Worm (Caenorhabditis elegans) whole organism, young adult: ENCODE data around the gene ins-4.

ENCODE experiments used
- B0035.1 ChIP-seq: sonication (generic microtip); optimal IDR thresholded peaks from 2 replicates; lab custom pipeline; 2016; ENCODE audit warnings: missing genetic modification characterization, mild to moderate bottlenecking, missing compliant biosample characterization, missing genotype, missing genetic modification reagents
- C06A6.2 ChIP-seq: fragments of 200-800 bp; sonication (Bioruptor generic); conservative IDR thresholded peaks from 2 replicates; pipeline ENCODE4 v1.3.6; 2022; ENCODE audit warnings: missing genetic modification characterization, missing compliant biosample characterization
- D2030.7 ChIP-seq: fragments of 200-800 bp; sonication (Bioruptor generic); IDR thresholded peaks from 2 replicates; pipeline ENCODE4 v1.3.6; 2022; ENCODE audit warnings: missing genetic modification reagents, missing genetic modification characterization, missing compliant biosample characterization
- F55B11.4 ChIP-seq: sonication (generic microtip); optimal IDR thresholded peaks from 2 replicates; lab custom pipeline; 2016; ENCODE audit warnings: missing compliant biosample characterization, missing genetic modification characterization, borderline replicate concordance; ENCODE audit not compliant: insufficient read depth
- T07F8.4 ChIP-seq: sonication (generic microtip); optimal IDR thresholded peaks from 2 replicates; lab custom pipeline; 2016; ENCODE audit warnings: mild to moderate bottlenecking, missing genetic modification characterization, moderate library complexity, missing compliant biosample characterization
- T26A5.8 ChIP-seq: sonication (generic microtip); optimal IDR thresholded peaks from 2 replicates; lab custom pipeline; 2016; ENCODE audit warnings: missing genetic modification characterization, missing compliant biosample characterization
- ZK185.1 ChIP-seq: sonication (generic microtip); optimal IDR thresholded peaks from 2 replicates; lab custom pipeline; 2016; ENCODE audit warnings: mild to moderate bottlenecking, missing genetic modification characterization, missing compliant biosample characterization; ENCODE audit not compliant: poor library complexity, severe bottlenecking
- atf-7 ChIP-seq: sonication (generic microtip); optimal IDR thresholded peaks from 2 replicates; lab custom pipeline; 2017; ENCODE audit warnings: mild to moderate bottlenecking, missing genetic modification characterization, missing compliant biosample characterization
- attf-3 ChIP-seq: fragments of 200-800 bp; sonication (Bioruptor generic); conservative IDR thresholded peaks from 2 replicates; pipeline ENCODE4 v1.3.6; 2022; ENCODE audit warnings: missing genetic modification reagents, missing genetic modification characterization, missing compliant biosample characterization
- bed-2 ChIP-seq: fragments of 200-800 bp; sonication (Bioruptor generic); IDR thresholded peaks from 2 replicates; pipeline ENCODE4 v1.3.6; 2022; ENCODE audit warnings: missing genetic modification reagents, missing genetic modification characterization, missing compliant biosample characterization
- cebp-1 ChIP-seq, 2 experiments: fragments of 200-800 bp in 1 of 2; sonication (Bioruptor generic) in 1 of 2; sonication (generic microtip) in 1 of 2; IDR thresholded peaks in 1 of 2; optimal IDR thresholded peaks in 1 of 2; 2 replicates each; pipeline versions ENCODE4 v1.3.6 to Lab custom; 2017 to 2022; ENCODE audit warnings: missing compliant biosample characterization in 2 of 2, missing genetic modification characterization in 2 of 2, mild to moderate bottlenecking in 1 of 2, missing genetic modification reagents in 1 of 2, moderate library complexity in 1 of 2
- ceh-100 ChIP-seq: fragments of 200-800 bp; sonication (Bioruptor generic); IDR thresholded peaks from 2 replicates; pipeline ENCODE4 v1.3.6; 2022; ENCODE audit warnings: missing genetic modification reagents, missing genetic modification characterization, missing compliant biosample characterization
- chd-7 ChIP-seq: sonication (generic microtip); optimal IDR thresholded peaks from 2 replicates; lab custom pipeline; 2016; ENCODE audit warnings: mild to moderate bottlenecking, missing genetic modification characterization, moderate library complexity, missing compliant biosample characterization
- egl-44 ChIP-seq: fragments of 200-800 bp; sonication (Bioruptor generic); IDR thresholded peaks from 2 replicates; pipeline ENCODE4 v1.3.6; 2022; ENCODE audit warnings: missing genetic modification reagents, missing genetic modification characterization, missing compliant biosample characterization
- egrh-3 ChIP-seq: fragments of 200-800 bp; sonication (Bioruptor generic); IDR thresholded peaks from 2 replicates; pipeline ENCODE4 v1.3.6; 2022; ENCODE audit warnings: missing genetic modification reagents, missing genetic modification characterization, missing compliant biosample characterization
- fkh-3 ChIP-seq: sonication (generic microtip); optimal IDR thresholded peaks from 2 replicates; lab custom pipeline; 2016; ENCODE audit warnings: mild to moderate bottlenecking, missing genetic modification characterization, missing compliant biosample characterization
- hlh-12 ChIP-seq: sonication (generic microtip); optimal IDR thresholded peaks from 2 replicates; lab custom pipeline; 2016; ENCODE audit warnings: missing genetic modification characterization, missing compliant biosample characterization
- hlh-26 ChIP-seq: fragments of 200-800 bp; sonication (Bioruptor generic); conservative IDR thresholded peaks from 2 replicates; pipeline ENCODE4 v1.3.6; 2022; ENCODE audit warnings: missing genetic modification reagents, missing genetic modification characterization, missing compliant biosample characterization
- hmg-20 ChIP-seq: fragments of 200-800 bp; sonication (Bioruptor generic); IDR thresholded peaks from 2 replicates; pipeline ENCODE4 v1.3.6; 2022; ENCODE audit warnings: missing genetic modification reagents, missing genetic modification characterization, missing compliant biosample characterization
- let-607 ChIP-seq, 2 experiments: fragments of 200-800 bp in 1 of 2; sonication (Bioruptor generic) in 1 of 2; sonication (generic microtip) in 1 of 2; optimal IDR thresholded peaks; 2 replicates each; lab custom pipeline; 2016 to 2018; ENCODE audit warnings: mild to moderate bottlenecking in 2 of 2, missing compliant biosample characterization in 2 of 2, missing genetic modification characterization in 2 of 2, moderate library complexity in 2 of 2, missing genotype in 1 of 2
- lin-54 ChIP-seq: fragments of 200-800 bp; sonication (Bioruptor generic); optimal IDR thresholded peaks from 2 replicates; lab custom pipeline; 2018; ENCODE audit warnings: mild to moderate bottlenecking, missing genetic modification characterization, missing compliant biosample characterization
- lsy-27 ChIP-seq: sonication (generic microtip); optimal IDR thresholded peaks from 2 replicates; lab custom pipeline; 2017; ENCODE audit warnings: missing genetic modification characterization, mild to moderate bottlenecking, missing compliant biosample characterization, antibody characterized with exemption, missing genotype, borderline replicate concordance; ENCODE audit not compliant: insufficient read depth
- madf-6 ChIP-seq: fragments of 200-800 bp; sonication (Bioruptor generic); IDR thresholded peaks from 2 replicates; pipeline ENCODE4 v1.3.6; 2022; ENCODE audit warnings: missing genetic modification reagents, missing genetic modification characterization, missing compliant biosample characterization
- madf-8 ChIP-seq: fragments of 200-800 bp; sonication (Bioruptor generic); conservative IDR thresholded peaks from 2 replicates; pipeline ENCODE4 v1.3.6; 2022; ENCODE audit warnings: missing genetic modification reagents, missing genetic modification characterization, missing compliant biosample characterization
- mes-4 ChIP-seq: sonication (generic microtip); optimal IDR thresholded peaks from 2 replicates; lab custom pipeline; 2016; ENCODE audit warnings: missing genotype, missing genetic modification characterization, missing compliant biosample characterization
- mxl-1 ChIP-seq: sonication (generic microtip); optimal IDR thresholded peaks from 2 replicates; lab custom pipeline; 2016; ENCODE audit warnings: missing genetic modification characterization, missing compliant biosample characterization
- nfya-2 ChIP-seq: fragments of 200-800 bp; sonication (Bioruptor generic); IDR thresholded peaks from 2 replicates; pipeline ENCODE4 v1.3.6; 2022; ENCODE audit warnings: missing genetic modification reagents, missing genetic modification characterization, missing compliant biosample characterization
- nhr-120 ChIP-seq: fragments of 200-800 bp; sonication (Bioruptor generic); IDR thresholded peaks from 2 replicates; pipeline ENCODE4 v1.3.6; 2022; ENCODE audit warnings: missing genetic modification characterization, missing compliant biosample characterization
- nhr-179 ChIP-seq: sonication (generic microtip); optimal IDR thresholded peaks from 2 replicates; lab custom pipeline; 2016; ENCODE audit warnings: mild to moderate bottlenecking, missing genetic modification characterization, missing compliant biosample characterization
- nhr-27 ChIP-seq: fragments of 200-800 bp; sonication (Bioruptor generic); optimal IDR thresholded peaks from 2 replicates; lab custom pipeline; 2018; ENCODE audit warnings: mild to moderate bottlenecking, missing genetic modification characterization, moderate library complexity, missing compliant biosample characterization
- nhr-80 ChIP-seq: sonication (generic microtip); optimal IDR thresholded peaks from 2 replicates; lab custom pipeline; 2016; ENCODE audit warnings: missing genetic modification characterization, missing compliant biosample characterization
- pha-4 ChIP-seq: fragments of 150-350 bp; sonication (generic microtip); optimal IDR thresholded peaks from 2 replicates; lab custom pipeline; 2014; ENCODE audit warnings: missing biosample characterization, missing genetic modification reagents, missing genetic modification characterization
- rec-8 ChIP-seq, 2 experiments: sonication (generic microtip); optimal IDR thresholded peaks; 2 replicates each; lab custom pipeline; 2016; ENCODE audit warnings: mild to moderate bottlenecking in 2 of 2, missing genetic modification characterization in 2 of 2, missing genetic modification reagents in 2 of 2, missing genotype in 2 of 2, missing biosample characterization in 1 of 2, missing compliant biosample characterization in 1 of 2, moderate library complexity in 1 of 2
- repo-1 ChIP-seq: sonication (generic microtip); optimal IDR thresholded peaks from 2 replicates; lab custom pipeline; 2017; ENCODE audit warnings: mild to moderate bottlenecking, missing genetic modification characterization, missing compliant biosample characterization
- snpc-1.3 ChIP-seq: sonication (generic microtip); optimal IDR thresholded peaks from 2 replicates; lab custom pipeline; 2017; ENCODE audit warnings: missing genetic modification characterization, mild to moderate bottlenecking, missing compliant biosample characterization, antibody characterized with exemption, moderate library complexity, missing genotype, missing genetic modification reagents; ENCODE audit not compliant: insufficient read depth
- snpc-3.4 ChIP-seq: sonication (generic microtip); optimal IDR thresholded peaks from 2 replicates; lab custom pipeline; 2017; ENCODE audit warnings: missing genetic modification characterization, mild to moderate bottlenecking, missing compliant biosample characterization, antibody characterized with exemption, moderate library complexity, missing genotype, missing genetic modification reagents
- snpc-4 ChIP-seq, 5 experiments: fragments of 150-350 bp in 1 of 5; sonication (generic microtip) in 4 of 5; optimal IDR thresholded peaks; 2 replicates each; lab custom pipeline; 2014 to 2018; ENCODE audit warnings: missing genetic modification characterization in 5 of 5, missing biosample characterization in 3 of 5, antibody characterized with exemption in 2 of 5, mild to moderate bottlenecking in 2 of 5, missing compliant biosample characterization in 2 of 5, missing genotype in 2 of 5, moderate library complexity in 2 of 5, missing genetic modification reagents in 1 of 5
- xnd-1 ChIP-seq: sonication (generic microtip); optimal IDR thresholded peaks from 2 replicates; lab custom pipeline; 2016; ENCODE audit warnings: missing genotype, missing genetic modification reagents, missing genetic modification characterization, missing compliant biosample characterization
- zim-3 ChIP-seq: sonication (generic microtip); optimal IDR thresholded peaks from 2 replicates; lab custom pipeline; 2017; ENCODE audit warnings: mild to moderate bottlenecking, missing genetic modification characterization, moderate library complexity, missing compliant biosample characterization
- ztf-26 ChIP-seq: sonication (generic microtip); optimal IDR thresholded peaks from 2 replicates; lab custom pipeline; 2017; ENCODE audit warnings: missing genetic modification characterization, missing compliant biosample characterization
- ztf-28 ChIP-seq: fragments of 200-800 bp; sonication (Bioruptor generic); IDR thresholded peaks from 2 replicates; pipeline ENCODE4 v1.3.6; 2022; ENCODE audit warnings: missing genetic modification reagents, missing genetic modification characterization, missing compliant biosample characterization
- ztf-3 ChIP-seq: fragments of 200-800 bp; sonication (Bioruptor generic); optimal IDR thresholded peaks from 2 replicates; lab custom pipeline; 2018; ENCODE audit warnings: mild to moderate bottlenecking, missing genetic modification characterization, missing compliant biosample characterization

ins-4 gene

ce11 chrII:5969303-5969702 lies 26.9 kb upstream of the ins-4 start, which contains the start of gene B0034.4:
TSS of gene B0034.4 (minus strand) at chrII:5969531.
- TF ChIP-seq C06A6.2 (no peak), mxl-1 (tag; lab: Kevin White, UChicago) (no peak), xnd-1 (tag; lab: Kevin White, UChicago) (no peak), ztf-28 (GFP tag; lab: Robert Waterston, UW) (no peak), snpc-4 (GFP tag; optimal IDR thresholded peaks at IDR 0.05; lab: Kevin White, UChicago) (no peak), snpc-4 (tag; optimal IDR thresholded peaks at IDR 0.05; lab: Kevin White, UChicago) (no peak), ztf-3 (GFP tag; lab: Kevin White, UChicago) (no peak), egl-44 (GFP tag; lab: Robert Waterston, UW) (no peak), fkh-3 (tag; lab: Kevin White, UChicago) (no peak)

ce11 chrII:5974878-5975277 lies 21.3 kb upstream of the ins-4 start, which contains the start of gene B0034.5:
TSS of gene B0034.5 (minus strand) at chrII:5974978.
- TF ChIP-seq nhr-80: no peak
- no peak for TF ChIP-seq hmg-20 (GFP tag; lab: Robert Waterston, UW)
- no peak for TF ChIP-seq attf-3
- TF ChIP-seq lin-54: no peak
- TF ChIP-seq bed-2 (GFP tag; lab: Robert Waterston, UW): no peak
- no peak for TF ChIP-seq let-607 (tag; optimal IDR thresholded peaks at IDR 0.05; lab: Kevin White, UChicago)
- no peak for TF ChIP-seq snpc-3.4 (tag; lab: Kevin White, UChicago)
- no peak for TF ChIP-seq repo-1 (tag; lab: Kevin White, UChicago)
- TF ChIP-seq rec-8 (tag; optimal IDR thresholded peaks at IDR 0.05; lab: Kevin White, UChicago): no peak
- TF ChIP-seq ceh-100 (GFP tag; lab: Robert Waterston, UW): no peak
- TF ChIP-seq nfya-2 (GFP tag; lab: Robert Waterston, UW): no peak

ce11 chrII:5988224-5988623 lies 7.9 kb upstream of the ins-4 start, which contains the start of gene ins-2:
TSS of gene ins-2 (plus strand) at chrII:5988524.
- TF ChIP-seq madf-8 (GFP tag; lab: Robert Waterston, UW) (no peak), egl-44 (GFP tag; lab: Robert Waterston, UW) (no peak), ztf-26 (tag; lab: Kevin White, UChicago) (no peak), chd-7 (tag; lab: Kevin White, UChicago) (no peak), hlh-12 (tag; lab: Kevin White, UChicago) (no peak), ztf-28 (GFP tag; lab: Robert Waterston, UW) (no peak), zim-3 (tag; lab: Kevin White, UChicago) (no peak), B0035.1 (no peak), snpc-1.3 (no peak), cebp-1 (GFP tag; IDR thresholded peaks at IDR 0.05; lab: Robert Waterston, UW) (no peak), cebp-1 (tag; optimal IDR thresholded peaks at IDR 0.05; lab: Kevin White, UChicago) (no peak), F55B11.4 (no peak), pha-4 (tag; lab: Kevin White, UChicago) (no peak), lsy-27 (tag; lab: Kevin White, UChicago) (no peak), ZK185.1 (tag; lab: Kevin White, UChicago) (no peak), T07F8.4 (tag; lab: Kevin White, UChicago) (no peak)
- TF ChIP-seq, all 124 proteins: peak for 0

ce11 chrII:5990668-5991067 lies 5.5 kb upstream of the ins-4 start, which contains the start of gene ins-3:
TSS of gene ins-3 (minus strand) at chrII:5990768.
- no peak for TF ChIP-seq D2030.7 (GFP tag; lab: Robert Waterston, UW)
- no peak for TF ChIP-seq madf-8 (GFP tag; lab: Robert Waterston, UW)
- TF ChIP-seq lin-54: no peak
- TF ChIP-seq T26A5.8: no peak
- TF ChIP-seq atf-7 (tag; lab: Kevin White, UChicago): no peak
- no peak for TF ChIP-seq madf-6
- no peak for TF ChIP-seq F55B11.4
- no peak for TF ChIP-seq hlh-26 (GFP tag; lab: Robert Waterston, UW)
- TF ChIP-seq mes-4: no peak
- TF ChIP-seq nhr-179 (tag; lab: Kevin White, UChicago): no peak
- no peak for TF ChIP-seq egrh-3
- no peak for TF ChIP-seq ztf-3 (GFP tag; lab: Kevin White, UChicago)
- TF ChIP-seq nhr-27 (tag; lab: Kevin White, UChicago): no peak
- no peak for TF ChIP-seq lsy-27 (tag; lab: Kevin White, UChicago)
- TF ChIP-seq nhr-120: no peak
- TF ChIP-seq C06A6.2: no peak
